Fruit fly (Drosophila melanogaster) S2 (cell line): ENCODE results near the gene CG33784.

Experiments used
- CG8478 ChIP-seq: fragments of >200 bp; optimal IDR thresholded peaks from 2 replicates; lab custom pipeline; 2018
- CTCF ChIP-seq, 2 experiments: fragments of >200 bp; optimal IDR thresholded peaks; 2 replicates each; lab custom pipeline; 2018

DNA sequence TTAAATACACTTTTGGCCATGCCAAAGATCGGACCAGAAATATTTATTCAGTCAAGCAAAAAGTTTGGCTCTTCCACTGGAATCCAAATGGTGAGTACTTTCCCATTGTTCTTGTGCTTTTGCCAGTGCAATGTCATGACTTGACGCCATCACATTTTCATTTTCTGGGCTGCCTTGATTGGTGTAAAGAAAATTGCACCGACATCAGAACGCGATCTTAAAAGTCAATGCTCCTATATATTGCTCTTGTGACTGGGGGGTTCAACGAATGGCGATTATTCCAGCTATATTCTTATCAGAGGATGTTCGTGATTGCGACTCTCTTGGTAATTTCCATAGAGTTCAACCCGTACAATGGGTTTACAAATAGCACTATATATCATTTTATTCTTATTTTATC is 27.2 kb upstream of the CG33784 start:
- TF ChIP-seq CG8478 (lab: Kevin White, UChicago) (no peak), CTCF (optimal IDR thresholded peaks at IDR 0.05; lab: Kevin White, UChicago) (no peak)
